Fruit fly (Drosophila melanogaster) whole organism, embryonic: ENCODE results near the gene CG13029.

Experiments used
- Atf3 ChIP-seq: fragments of 200-800 bp; sonication (Bioruptor generic); optimal IDR thresholded peaks from 3 replicates; lab custom pipeline; 2016; ENCODE audit warnings: missing biosample characterization, missing genetic modification characterization
- CG11093 ChIP-seq: fragments of 200-800 bp; sonication (Bioruptor generic); IDR thresholded peaks from 3 replicates; pipeline ENCODE4 v1.3.6; 2022; ENCODE audit warnings: missing biosample characterization, missing genetic modification characterization
- CG13123 ChIP-seq: fragments of 200-800 bp; sonication (Bioruptor generic); optimal IDR thresholded peaks from 2 replicates; lab custom pipeline; 2016; ENCODE audit warnings: missing biosample characterization, missing genetic modification characterization
- CG14441 ChIP-seq: fragments of 200-800 bp; sonication (Bioruptor generic); IDR thresholded peaks from 2 replicates; pipeline ENCODE4 v1.3.6; 2022; ENCODE audit warnings: missing biosample characterization, missing genetic modification characterization
- CG14710 ChIP-seq: fragments of 200-800 bp; sonication (Bioruptor generic); optimal IDR thresholded peaks from 3 replicates; lab custom pipeline; 2019; ENCODE audit warnings: missing biosample characterization, mild to moderate bottlenecking, missing genetic modification characterization, moderate library complexity
- CG15269 ChIP-seq: fragments of 200-800 bp; sonication (Bioruptor generic); optimal IDR thresholded peaks from 2 replicates; lab custom pipeline; 2018; ENCODE audit warnings: missing biosample characterization, mild to moderate bottlenecking, missing genetic modification characterization, moderate library complexity
- CG16863 ChIP-seq: fragments of 200-800 bp; sonication (Bioruptor generic); optimal IDR thresholded peaks from 3 replicates; lab custom pipeline; 2016; ENCODE audit warnings: missing biosample characterization, missing genetic modification characterization
- CG17361 ChIP-seq: fragments of 200-800 bp; sonication (Bioruptor generic); IDR thresholded peaks from 3 replicates; pipeline ENCODE4 v1.3.6; 2022; ENCODE audit warnings: missing biosample characterization, missing genetic modification characterization
- CG18599 ChIP-seq: fragments of 200-800 bp; sonication (Bioruptor generic); optimal IDR thresholded peaks from 3 replicates; lab custom pipeline; 2017; ENCODE audit warnings: missing biosample characterization, missing genetic modification characterization, mild to moderate bottlenecking, moderate library complexity, missing genetic modification reagents
- CG2202 ChIP-seq: fragments of 200-800 bp; sonication (Bioruptor generic); optimal IDR thresholded peaks from 2 replicates; lab custom pipeline; 2018; ENCODE audit warnings: missing biosample characterization, mild to moderate bottlenecking, missing genetic modification characterization
- CG2712 ChIP-seq: fragments of 200-800 bp; optimal IDR thresholded peaks from 3 replicates; lab custom pipeline; 2019; ENCODE audit warnings: missing biosample characterization, mild to moderate bottlenecking, missing genetic modification characterization, moderate library complexity
- CG30020 ChIP-seq: fragments of 200-800 bp; optimal IDR thresholded peaks from 2 replicates; lab custom pipeline; 2019; ENCODE audit warnings: missing biosample characterization, mild to moderate bottlenecking, missing genetic modification characterization, moderate library complexity
- CG3281 ChIP-seq: fragments of 200-800 bp; sonication (Bioruptor generic); optimal IDR thresholded peaks from 3 replicates; lab custom pipeline; 2017; ENCODE audit warnings: missing biosample characterization, mild to moderate bottlenecking, missing genetic modification characterization
- CG4360 ChIP-seq: fragments of 200-800 bp; sonication (Bioruptor generic); IDR thresholded peaks from 2 replicates; pipeline ENCODE4 v1.3.6; 2022; ENCODE audit warnings: missing biosample characterization, missing genetic modification characterization
- CG43689 ChIP-seq: fragments of 200-800 bp; sonication (Bioruptor generic); IDR thresholded peaks from 2 replicates; pipeline ENCODE4 v1.3.6; 2022; ENCODE audit warnings: missing biosample characterization, missing genetic modification characterization
- CG4617 ChIP-seq: fragments of 200-800 bp; sonication (Bioruptor generic); optimal IDR thresholded peaks from 3 replicates; lab custom pipeline; 2016; ENCODE audit warnings: missing biosample characterization, missing genetic modification characterization, borderline replicate concordance
- CG4707 ChIP-seq: fragments of 200-800 bp; sonication (Bioruptor generic); optimal IDR thresholded peaks from 2 replicates; lab custom pipeline; 2018; ENCODE audit warnings: missing biosample characterization, mild to moderate bottlenecking, missing genetic modification characterization, moderate library complexity
- CG5180 ChIP-seq: fragments of 200-800 bp; sonication (Bioruptor generic); optimal IDR thresholded peaks from 3 replicates; lab custom pipeline; 2017; ENCODE audit warnings: missing biosample characterization, missing genetic modification characterization, mild to moderate bottlenecking, moderate library complexity, missing genetic modification reagents
- CG9437 ChIP-seq: fragments of 200-800 bp; sonication (Bioruptor generic); optimal IDR thresholded peaks from 2 replicates; lab custom pipeline; 2018; ENCODE audit warnings: missing biosample characterization, mild to moderate bottlenecking, missing genetic modification characterization
- CG9609 ChIP-seq: fragments of 200-800 bp; sonication (Bioruptor generic); optimal IDR thresholded peaks from 3 replicates; lab custom pipeline; 2016; ENCODE audit warnings: missing biosample characterization, missing genetic modification characterization
- CkIIα-i1 ChIP-seq: fragments of 200-800 bp; sonication (Bioruptor generic); IDR thresholded peaks from 2 replicates; pipeline ENCODE4 v1.3.6; 2022; ENCODE audit warnings: missing biosample characterization, missing genetic modification characterization
- Deaf1 ChIP-seq: fragments of 200-800 bp; optimal IDR thresholded peaks from 3 replicates; lab custom pipeline; 2019; ENCODE audit warnings: missing biosample characterization, mild to moderate bottlenecking, missing genetic modification characterization, moderate library complexity
- HmgZ ChIP-seq: fragments of 200-800 bp; sonication (Bioruptor generic); optimal IDR thresholded peaks from 2 replicates; lab custom pipeline; 2018; ENCODE audit warnings: missing biosample characterization, mild to moderate bottlenecking, missing genetic modification characterization
- Hr78 ChIP-seq, 2 experiments: fragments of 200-800 bp in 1 of 2; fragments of >200 bp in 1 of 2; sonication (Bioruptor generic) in 1 of 2; optimal IDR thresholded peaks; 2 replicates each; lab custom pipeline; 2017 to 2019; ENCODE audit warnings: missing biosample characterization in 2 of 2, missing genetic modification characterization in 2 of 2, mild to moderate bottlenecking in 1 of 2, moderate library complexity in 1 of 2
- Lim3 ChIP-seq: fragments of 200-800 bp; sonication (Bioruptor generic); IDR thresholded peaks from 2 replicates; pipeline ENCODE4 v1.3.6; 2022; ENCODE audit warnings: missing biosample characterization, missing genetic modification characterization
- Sin3A ChIP-seq: fragments of >200 bp; optimal IDR thresholded peaks from 2 replicates; lab custom pipeline; 2018
- Usf ChIP-seq: fragments of 200-800 bp; sonication (Bioruptor generic); optimal IDR thresholded peaks from 2 replicates; lab custom pipeline; 2017; ENCODE audit warnings: missing genotype, missing biosample characterization, missing genetic modification characterization
- al ChIP-seq: fragments of 200-800 bp; sonication (Bioruptor generic); IDR thresholded peaks from 2 replicates; pipeline ENCODE4 v1.3.6; 2022; ENCODE audit warnings: missing biosample characterization, missing genetic modification characterization
- bbx ChIP-seq: fragments of 200-800 bp; sonication (Bioruptor generic); IDR thresholded peaks from 2 replicates; pipeline ENCODE4 v1.3.6; 2022; ENCODE audit warnings: missing biosample characterization, missing genetic modification characterization; ENCODE audit not compliant: partially characterized antibody
- dati ChIP-seq: fragments of 200-800 bp; sonication (Bioruptor generic); IDR thresholded peaks from 2 replicates; pipeline ENCODE4 v1.3.6; 2022; ENCODE audit warnings: missing biosample characterization, missing genetic modification characterization
- dimm ChIP-seq: fragments of 200-800 bp; sonication (Bioruptor generic); IDR thresholded peaks from 2 replicates; pipeline ENCODE4 v1.3.6; 2022; ENCODE audit warnings: missing biosample characterization, missing genetic modification characterization
- dpn ChIP-seq, 2 experiments: fragments of 200-800 bp; sonication (Bioruptor generic); optimal IDR thresholded peaks; 3 replicates each; lab custom pipeline; 2016; ENCODE audit warnings: missing biosample characterization in 2 of 2, missing genetic modification characterization in 2 of 2
- dysf ChIP-seq: fragments of 200-800 bp; sonication (Bioruptor generic); IDR thresholded peaks from 3 replicates; pipeline ENCODE4 v1.3.6; 2022; ENCODE audit warnings: missing biosample characterization, missing genetic modification characterization
- fd64A ChIP-seq: fragments of 200-800 bp; sonication (Bioruptor generic); optimal IDR thresholded peaks from 3 replicates; lab custom pipeline; 2018; ENCODE audit warnings: missing biosample characterization, mild to moderate bottlenecking, missing genetic modification characterization
- fu2 ChIP-seq: fragments of 200-800 bp; sonication (Bioruptor generic); optimal IDR thresholded peaks from 2 replicates; lab custom pipeline; 2016; ENCODE audit warnings: missing biosample characterization, missing genetic modification characterization
- gt ChIP-seq: fragments of 200-800 bp; sonication (Bioruptor generic); IDR thresholded peaks from 2 replicates; pipeline ENCODE4 v1.3.6; 2022; ENCODE audit warnings: missing biosample characterization, missing genetic modification characterization
- hkb ChIP-seq, 2 experiments: fragments of 200-800 bp in 1 of 2; fragments of >200 bp in 1 of 2; sonication (Bioruptor generic) in 1 of 2; IDR thresholded peaks in 1 of 2; optimal IDR thresholded peaks in 1 of 2; 2 replicates each; pipeline versions ENCODE4 v1.3.6 to Lab custom; 2017 to 2022; ENCODE audit warnings: missing biosample characterization in 1 of 2, missing genetic modification characterization in 1 of 2
- jing ChIP-seq: fragments of 200-800 bp; sonication (Bioruptor generic); optimal IDR thresholded peaks from 2 replicates; lab custom pipeline; 2018; ENCODE audit warnings: missing biosample characterization, mild to moderate bottlenecking, missing genetic modification characterization
- lola ChIP-seq, 3 experiments: fragments of >200 bp in 2 of 3; fragments of 200-800 bp in 1 of 3; sonication (Bioruptor generic) in 1 of 3; optimal IDR thresholded peaks; 2 replicates each; lab custom pipeline; 2017 to 2019; ENCODE audit warnings: missing biosample characterization in 3 of 3, missing genetic modification characterization in 3 of 3, mild to moderate bottlenecking in 1 of 3, moderate library complexity in 1 of 3
- org-1 ChIP-seq: fragments of 200-800 bp; sonication (Bioruptor generic); optimal IDR thresholded peaks from 2 replicates; lab custom pipeline; 2017; ENCODE audit warnings: missing biosample characterization, missing genetic modification characterization
- peb ChIP-seq: fragments of 200-800 bp; sonication (Bioruptor generic); IDR thresholded peaks from 2 replicates; pipeline ENCODE4 v1.3.6; 2022; ENCODE audit warnings: missing biosample characterization, missing genetic modification characterization
- pho ChIP-seq: fragments of 200-800 bp; sonication (Bioruptor generic); optimal IDR thresholded peaks from 2 replicates; lab custom pipeline; 2016; ENCODE audit warnings: missing biosample characterization, missing genetic modification characterization
- phol ChIP-seq: fragments of 200-800 bp; sonication (Bioruptor generic); optimal IDR thresholded peaks from 3 replicates; lab custom pipeline; 2018; ENCODE audit warnings: missing biosample characterization, mild to moderate bottlenecking, missing genetic modification characterization, moderate library complexity
- stwl ChIP-seq: fragments of 200-800 bp; sonication (Bioruptor generic); optimal IDR thresholded peaks from 3 replicates; lab custom pipeline; 2018; ENCODE audit warnings: missing biosample characterization, mild to moderate bottlenecking, missing genetic modification characterization, moderate library complexity
- tap ChIP-seq: fragments of 200-800 bp; optimal IDR thresholded peaks from 3 replicates; lab custom pipeline; 2019; ENCODE audit warnings: missing biosample characterization, mild to moderate bottlenecking, missing genetic modification characterization, moderate library complexity
- trh ChIP-seq: fragments of 200-800 bp; sonication (Bioruptor generic); optimal IDR thresholded peaks from 2 replicates; lab custom pipeline; 2016; ENCODE audit warnings: missing biosample characterization, missing genetic modification characterization
- twi ChIP-seq: fragments of 200-800 bp; optimal IDR thresholded peaks from 2 replicates; lab custom pipeline; 2019; ENCODE audit warnings: missing biosample characterization, mild to moderate bottlenecking, missing genetic modification characterization, moderate library complexity
- unc-4 ChIP-seq: fragments of 200-800 bp; sonication (Bioruptor generic); IDR thresholded peaks from 2 replicates; pipeline ENCODE4 v1.3.6; 2022; ENCODE audit warnings: missing biosample characterization, missing genetic modification characterization; ENCODE audit not compliant: partially characterized antibody
- unpg ChIP-seq: fragments of 200-800 bp; sonication (Bioruptor generic); optimal IDR thresholded peaks from 3 replicates; lab custom pipeline; 2018; ENCODE audit warnings: missing biosample characterization, mild to moderate bottlenecking, missing genetic modification characterization, moderate library complexity
- vvl ChIP-seq: fragments of 200-800 bp; sonication (Bioruptor generic); IDR thresholded peaks from 2 replicates; pipeline ENCODE4 v1.3.6; 2022; ENCODE audit warnings: missing biosample characterization, missing genetic modification characterization
- z ChIP-seq: fragments of 200-800 bp; sonication (Bioruptor generic); IDR thresholded peaks from 3 replicates; pipeline ENCODE4 v1.3.6; 2022; ENCODE audit warnings: missing biosample characterization, missing genetic modification characterization

The CG13029 gene

dm6 chr3L:16842087-16842567 is 18.3 kb upstream of the CG13029 start, which contains the start of gene TSG101 (continued):
- TF ChIP-seq stwl (peak; percentile 66), pho (GFP tag; lab: Kevin White, UChicago) (no peak), CG14441 (GFP tag; lab: Robert Waterston, UW) (no peak), CG9609 (GFP tag; lab: Kevin White, UChicago) (no peak), peb (GFP tag; lab: Robert Waterston, UW) (no peak), dimm (GFP tag; lab: Robert Waterston, UW) (no peak), hkb (optimal IDR thresholded peaks at IDR 0.05; lab: Kevin White, UChicago) (no peak), hkb (GFP tag; IDR thresholded peaks at IDR 0.05; lab: Robert Waterston, UW) (no peak), unpg (no peak), CG5180 (GFP tag; lab: Kevin White, UChicago) (no peak), CG16863 (GFP tag; lab: Kevin White, UChicago) (no peak), Usf (GFP tag; lab: Kevin White, UChicago) (no peak), dysf (GFP tag; lab: Robert Waterston, UW) (no peak), Sin3A (peak; percentile 19), CkIIα-i1 (GFP tag; lab: Robert Waterston, UW) (no peak), Hr78 (GFP tag; optimal IDR thresholded peaks at IDR 0.05; lab: Kevin White, UChicago) (no peak), CG2712 (tag; lab: Kevin White, UChicago) (peak; percentile 38), fd64A (GFP tag; lab: Kevin White, UChicago) (no peak), vvl (GFP tag; lab: Robert Waterston, UW) (no peak), CG30020 (tag; lab: Kevin White, UChicago) (peak; percentile 64), CG11093 (GFP tag; lab: Robert Waterston, UW) (no peak), dati (GFP tag; lab: Robert Waterston, UW) (no peak), lola (GFP tag; optimal IDR thresholded peaks at IDR 0.05; lab: Kevin White, UChicago) (no peak), CG2202 (tag; lab: Kevin White, UChicago) (no peak), CG18599 (no peak), jing (GFP tag; lab: Kevin White, UChicago) (no peak), org-1 (no peak), al (no peak), phol (tag; lab: Kevin White, UChicago) (no peak), bbx (no peak), CG15269 (tag; lab: Kevin White, UChicago) (no peak), CG4617 (peak; percentile 66), fu2 (no peak), CG4360 (GFP tag; lab: Robert Waterston, UW) (no peak; the same call in 1 of the 2 replicates), unc-4 (peak; percentile 61; the same call in 1 of the 2 replicates), Atf3 (GFP tag; lab: Kevin White, UChicago) (no peak), CG43689 (GFP tag; lab: Robert Waterston, UW) (no peak), tap (tag; lab: Kevin White, UChicago) (no peak), gt (GFP tag; lab: Robert Waterston, UW) (no peak), dpn (GFP tag; optimal IDR thresholded peaks at IDR 0.05; lab: Kevin White, UChicago) (peak in 1 of 2 experiments; percentile 0), Lim3 (no peak), CG9437 (GFP tag; lab: Kevin White, UChicago) (no peak), twi (tag; lab: Kevin White, UChicago) (no peak), trh (GFP tag; lab: Kevin White, UChicago) (no peak), CG17361 (GFP tag; lab: Robert Waterston, UW) (peak; percentile 43; the same call in 2 of the 3 replicates), CG4707 (GFP tag; lab: Kevin White, UChicago) (no peak), CG13123 (GFP tag; lab: Kevin White, UChicago) (no peak), HmgZ (tag; lab: Kevin White, UChicago) (no peak), z (no peak), Deaf1 (tag; lab: Kevin White, UChicago) (no peak), CG3281 (GFP tag; lab: Kevin White, UChicago) (no peak), CG14710 (peak; percentile 60)
